Fruit fly (Drosophila melanogaster): ENCODE measurements around the gene Roc1b.

DNA sequence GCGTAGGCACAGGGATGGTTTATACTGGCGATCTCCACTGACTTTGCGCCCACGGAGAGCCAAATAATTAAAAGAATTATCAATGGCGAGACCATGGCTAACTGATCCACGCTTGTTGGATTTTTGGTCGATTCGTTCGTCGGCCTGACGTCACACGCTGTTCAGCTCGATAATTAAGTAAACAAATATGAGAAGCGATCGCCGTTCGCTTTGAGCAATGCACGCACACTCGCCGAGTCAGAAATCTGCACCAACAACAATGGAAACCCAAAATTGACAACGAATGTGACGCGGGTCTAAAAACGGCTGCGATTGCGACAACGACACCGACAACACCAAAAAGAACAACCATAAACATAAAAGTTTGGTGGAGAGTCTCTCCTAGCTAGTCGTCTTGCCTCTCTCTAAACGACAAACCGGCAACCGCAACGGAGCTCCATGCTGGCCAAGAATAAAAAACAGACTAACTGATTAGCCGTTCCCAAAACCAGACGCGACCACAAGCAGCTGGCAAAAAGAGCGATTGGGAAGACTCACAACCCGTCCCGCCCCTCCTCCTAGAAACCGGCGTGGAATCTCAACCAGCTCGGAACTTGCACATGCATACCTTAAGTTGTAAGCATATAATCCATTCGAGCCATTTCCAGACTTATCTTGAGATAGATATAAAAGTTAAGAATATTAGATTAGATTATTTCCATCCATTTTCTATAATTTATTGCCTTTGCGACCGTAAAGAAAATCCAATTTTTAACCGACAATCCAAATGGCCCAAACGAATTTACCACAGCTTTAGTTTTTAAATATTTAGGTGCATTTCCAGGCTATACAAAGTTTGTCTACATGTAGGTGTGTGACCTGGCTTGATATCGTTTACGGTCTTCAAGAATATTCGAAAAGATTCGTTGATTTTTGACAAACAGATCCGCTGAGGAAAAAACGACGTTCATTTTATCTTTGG, 25.7 kb upstream of the Roc1b start, which contains the start of gene mthl9:
- TF ChIP-seq CG9705 (GFP tag; optimal IDR thresholded peaks at IDR 0.05) = no peak
- peak in 1 of 2 experiments; percentile 26 for TF ChIP-seq dl (GFP tag; optimal IDR thresholded peaks at IDR 0.05; ENCODE audit: insufficient read depth in 1 of 2, partially characterized antibody in 2 of 2)
- no peak for TF ChIP-seq Abd-B (GFP tag; optimal IDR thresholded peaks at IDR 0.05)
- TF ChIP-seq foxo (GFP tag; optimal IDR thresholded peaks at IDR 0.05) = no peak
- peak; percentile 83 for TF ChIP-seq Myc (optimal IDR thresholded peaks at IDR 0.05)
- TF ChIP-seq brk (GFP tag; optimal IDR thresholded peaks at IDR 0.05) = no peak
- TF ChIP-seq psq (GFP tag; optimal IDR thresholded peaks at IDR 0.05) = no peak
- TF ChIP-seq OdsH (GFP tag; optimal IDR thresholded peaks at IDR 0.05) = no peak
- no peak for TF ChIP-seq pan (optimal IDR thresholded peaks at IDR 0.05)
- TF ChIP-seq Jra (GFP tag; optimal IDR thresholded peaks at IDR 0.05) = no peak
- TF ChIP-seq h (GFP tag; optimal IDR thresholded peaks at IDR 0.05) = no peak
- TF ChIP-seq jim (GFP tag; optimal IDR thresholded peaks at IDR 0.05) = no peak
- TF ChIP-seq usp (GFP tag; optimal IDR thresholded peaks at IDR 0.05) = no peak
- no peak for TF ChIP-seq tai (GFP tag; optimal IDR thresholded peaks at IDR 0.05)
